Worm (Caenorhabditis elegans): Measurements from ENCODE around the gene exc-9.

exc-9 gene

DNA sequence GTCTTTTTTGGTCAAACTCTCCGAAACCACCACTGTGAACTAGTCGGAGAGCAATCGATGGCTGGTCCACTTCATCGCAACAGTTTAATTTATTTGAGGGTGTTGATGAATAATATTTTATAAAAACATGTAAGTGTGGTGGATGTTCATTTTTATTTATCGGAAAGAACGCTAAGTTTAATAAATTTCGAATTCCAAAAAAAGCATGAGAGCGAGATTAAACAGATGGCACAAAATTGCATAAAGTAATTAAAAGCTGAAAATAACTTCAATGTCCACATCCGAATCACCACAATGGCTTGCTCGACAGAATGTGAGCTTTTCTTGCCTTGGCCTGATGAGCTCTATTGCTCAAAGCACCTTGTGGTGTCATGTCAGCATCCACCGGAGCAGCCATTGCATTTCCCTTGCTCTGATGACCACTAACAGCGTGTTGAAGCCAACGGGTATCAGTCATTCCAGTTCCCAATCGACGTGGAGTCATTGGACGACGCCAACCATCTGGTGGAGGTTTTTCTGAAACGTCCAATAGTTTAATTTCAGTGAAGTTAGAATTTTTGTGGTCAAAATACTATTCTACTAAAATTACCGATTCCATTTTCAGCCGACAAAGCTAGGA, 43.0 kb upstream of the exc-9 start (continued):
- TF ChIP-seq aha-1 (tag; optimal IDR thresholded peaks at IDR 0.05) (no peak), nhr-19 (GFP tag; conservative IDR thresholded peaks at IDR 0.05) (no peak)

DNA sequence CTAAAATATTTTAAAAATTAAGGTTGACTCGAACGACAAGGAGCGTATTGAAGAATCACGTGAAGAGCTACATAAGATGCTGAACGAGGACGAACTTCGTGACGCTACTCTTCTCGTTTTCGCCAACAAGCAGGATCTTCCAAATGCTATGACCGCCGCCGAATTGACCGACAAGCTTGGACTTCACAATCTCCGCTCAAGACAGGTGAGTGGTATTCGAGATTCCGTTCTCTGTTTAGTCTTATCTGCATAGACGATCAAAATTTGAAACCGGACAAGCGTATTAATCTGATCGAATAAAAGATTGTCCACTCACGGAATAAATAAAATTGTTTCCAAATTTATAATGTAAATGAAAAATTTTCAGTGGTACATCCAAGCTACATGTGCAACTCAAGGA, 42.2 kb upstream of the exc-9 start:
- TF ChIP-seq ets-5 (GFP tag; IDR thresholded peaks at IDR 0.05) (no peak), C16A3.4 (tag; optimal IDR thresholded peaks at IDR 0.05) (no peak), lin-14 (GFP tag; optimal IDR thresholded peaks at IDR 0.05) (peak; percentile 17), nhr-85 (tag) (peak; percentile 78)

DNA sequence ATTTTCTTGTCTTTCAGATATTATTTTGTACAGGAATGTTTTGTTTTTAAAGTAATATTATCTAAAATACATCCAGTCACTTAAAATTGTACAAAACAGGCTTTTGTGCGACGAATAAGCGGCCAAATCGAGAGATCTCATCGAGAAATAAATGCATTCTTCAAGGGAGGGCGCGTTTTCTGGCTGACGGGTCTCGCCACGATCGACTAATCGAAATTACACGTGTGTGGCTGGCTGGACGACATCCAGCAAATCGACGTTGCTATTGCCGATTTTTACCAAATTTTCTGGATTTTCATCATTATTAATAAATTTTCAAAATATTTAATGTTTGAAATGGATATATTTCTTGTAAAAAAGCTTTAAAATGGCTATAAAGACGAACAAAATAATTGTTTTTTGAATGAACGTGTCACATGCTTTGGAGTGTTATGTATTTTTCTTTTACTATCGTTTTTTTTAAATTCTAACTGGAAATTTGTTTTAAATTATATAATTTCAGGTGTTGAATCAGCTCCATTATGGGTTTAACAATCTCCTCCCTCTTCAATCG, 41.3 kb upstream of the exc-9 start, which contains the start of gene arf-5:
Gene arf-5 (plus strand): TSS at position 503 of the 553 bp plus-strand sequence.
- no peak for TF ChIP-seq nhr-20 (tag; optimal IDR thresholded peaks at IDR 0.05)
- peak in 2 of 3 experiments; percentile 11 to 42 for TF ChIP-seq dpl-1 (GFP tag; optimal IDR thresholded peaks at IDR 0.05)
- no peak for TF ChIP-seq nhr-19 (GFP tag; conservative IDR thresholded peaks at IDR 0.05)
- TF ChIP-seq C34B4.2 (tag; optimal IDR thresholded peaks at IDR 0.05): no peak
- TF ChIP-seq lin-35 (GFP tag; optimal IDR thresholded peaks at IDR 0.05): peak; percentile 36 to 51
- peak; percentile 20 for TF ChIP-seq nhr-71 (tag; optimal IDR thresholded peaks at IDR 0.05)
- TF ChIP-seq ces-1 (GFP tag; optimal IDR thresholded peaks at IDR 0.05): no peak
- peak; percentile 35 for TF ChIP-seq lin-14 (GFP tag; optimal IDR thresholded peaks at IDR 0.05)
- TF ChIP-seq hlh-17 (GFP tag; optimal IDR thresholded peaks at IDR 0.05; ENCODE audit: borderline replicate concordance): no peak
- no peak for TF ChIP-seq lir-3 (tag; optimal IDR thresholded peaks at IDR 0.05; ENCODE audit: poor library complexity)
- no peak for TF ChIP-seq sptf-1 (tag; optimal IDR thresholded peaks at IDR 0.05)
- TF ChIP-seq mep-1 (tag; optimal IDR thresholded peaks at IDR 0.05): no peak
- TF ChIP-seq nhr-47 (tag; optimal IDR thresholded peaks at IDR 0.05): peak; percentile 1
- no peak for TF ChIP-seq unc-86 (tag; optimal IDR thresholded peaks at IDR 0.05)
- TF ChIP-seq jun-1 (tag; optimal IDR thresholded peaks at IDR 0.05): no peak
- peak; percentile 27 for TF ChIP-seq snu-23 (GFP tag; optimal IDR thresholded peaks at IDR 0.05)
- no peak for TF ChIP-seq nhr-76 (tag; optimal IDR thresholded peaks at IDR 0.05)
- no peak for TF ChIP-seq aly-2 (tag; optimal IDR thresholded peaks at IDR 0.05)
- TF ChIP-seq zip-4 (GFP tag; optimal IDR thresholded peaks at IDR 0.05): no peak
- no peak for TF ChIP-seq ceh-90 (tag; optimal IDR thresholded peaks at IDR 0.05)
- TF ChIP-seq nhr-85 (tag): no peak
- no peak for TF ChIP-seq unc-130 (tag; optimal IDR thresholded peaks at IDR 0.05)
- peak; percentile 27 to 32 for TF ChIP-seq efl-1 (optimal IDR thresholded peaks at IDR 0.05)
- peak; percentile 32 to 37 for TF ChIP-seq efl-1 (GFP tag; optimal IDR thresholded peaks at IDR 0.05 in 1 of 2)
- no peak for TF ChIP-seq nhr-28 (tag; optimal IDR thresholded peaks at IDR 0.05)
- TF ChIP-seq pag-3 (tag; optimal IDR thresholded peaks at IDR 0.05; ENCODE audit: borderline replicate concordance, insufficient read depth): no peak
- no peak for TF ChIP-seq fkh-10 (GFP tag; optimal IDR thresholded peaks at IDR 0.05)
- peak; percentile 42 for TF ChIP-seq xbp-1 (tag; optimal IDR thresholded peaks at IDR 0.05)
- no peak for TF ChIP-seq rnt-1 (tag; optimal IDR thresholded peaks at IDR 0.05)
- no peak for TF ChIP-seq aha-1 (tag; optimal IDR thresholded peaks at IDR 0.05)
- TF ChIP-seq nhr-77 (tag; optimal IDR thresholded peaks at IDR 0.05): no peak
- TF ChIP-seq snpc-4 (tag; optimal IDR thresholded peaks at IDR 0.05): no peak
- peak in 1 of 3 experiments; percentile 25 for TF ChIP-seq ceh-82 (tag; optimal IDR thresholded peaks at IDR 0.05)
- no peak for TF ChIP-seq ets-5 (GFP tag; IDR thresholded peaks at IDR 0.05)
- no peak for TF ChIP-seq ztf-4 (tag; optimal IDR thresholded peaks at IDR 0.05)
- no peak for TF ChIP-seq efl-3 (GFP tag; optimal IDR thresholded peaks at IDR 0.05)
- no peak for TF ChIP-seq nhr-11 (tag; optimal IDR thresholded peaks at IDR 0.05)
- TF ChIP-seq C04F5.9 (tag; optimal IDR thresholded peaks at IDR 0.05): no peak
- TF ChIP-seq tbx-2 (tag; optimal IDR thresholded peaks at IDR 0.05): no peak
- TF ChIP-seq lin-39 (tag; optimal IDR thresholded peaks at IDR 0.05): no peak
- no peak for TF ChIP-seq grh-1 (GFP tag; IDR thresholded peaks at IDR 0.05)
- TF ChIP-seq blmp-1 (tag; optimal IDR thresholded peaks at IDR 0.05): peak; percentile 53
- TF ChIP-seq mab-9 (GFP tag; IDR thresholded peaks at IDR 0.05): no peak
- TF ChIP-seq nhr-237 (tag; optimal IDR thresholded peaks at IDR 0.05): no peak
- TF ChIP-seq elt-3 (tag; optimal IDR thresholded peaks at IDR 0.05): peak in 1 of 6 experiments; percentile 3
- TF ChIP-seq mef-2 (tag; optimal IDR thresholded peaks at IDR 0.05): no peak
- TF ChIP-seq ceh-88 (GFP tag; IDR thresholded peaks at IDR 0.05): no peak
